Fruit fly (Drosophila melanogaster) whole organism, embryonic: ENCODE results near the gene alphaKap4.

Experiments
- CG12299 ChIP-seq: fragments of 200-800 bp; sonication (Bioruptor generic); optimal IDR thresholded peaks from 2 replicates; lab custom pipeline; 2018; ENCODE audit warnings: missing biosample characterization, mild to moderate bottlenecking, missing genetic modification characterization
- CG3281 ChIP-seq: fragments of 200-800 bp; sonication (Bioruptor generic); optimal IDR thresholded peaks from 3 replicates; lab custom pipeline; 2017; ENCODE audit warnings: missing biosample characterization, mild to moderate bottlenecking, missing genetic modification characterization

DNA sequence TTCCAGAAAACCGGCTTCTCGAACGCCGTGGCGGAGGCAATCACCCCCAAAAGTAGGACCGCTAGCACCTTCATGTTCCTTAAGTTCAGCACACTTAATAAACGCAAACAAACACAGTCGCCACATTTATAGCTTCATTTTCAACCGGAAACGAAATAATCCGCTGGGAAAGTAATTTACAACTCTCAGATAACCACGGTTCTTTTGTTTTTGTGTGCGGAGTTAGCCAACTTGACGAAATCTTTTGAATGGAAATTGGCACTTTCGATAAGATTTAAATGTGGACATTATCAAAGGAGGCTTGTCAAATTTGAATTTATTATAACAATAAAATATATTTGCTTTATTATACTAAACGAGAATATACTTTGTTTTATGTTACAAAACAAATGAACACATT is 43.5 kb upstream of the alphaKap4 start, which contains the start of gene Jon65Ai:
- no peak for TF ChIP-seq CG12299 (tag; lab: Kevin White, UChicago)
- TF ChIP-seq CG3281 = no peak
